Fruit fly (Drosophila melanogaster): Measurements from ENCODE around the gene CG32554.

dm6 chrX:17886449-17887207 is 34.1 kb upstream of the CG32554 start:
- no peak for TF ChIP-seq toe (GFP tag; optimal IDR thresholded peaks at IDR 0.05)
- no peak for TF ChIP-seq CG14711 (tag; optimal IDR thresholded peaks at IDR 0.05)
- TF ChIP-seq kay (GFP tag; ENCODE audit: borderline replicate concordance) = no peak
- no peak for TF ChIP-seq cnc (optimal IDR thresholded peaks at IDR 0.05)
- no peak for TF ChIP-seq cic (GFP tag; optimal IDR thresholded peaks at IDR 0.05)
